Fruit fly (Drosophila melanogaster) Kc167 (cell line): ENCODE measurements around the gene ckd.

Source experiments
- Myc ChIP-seq: fragments of >200 bp; optimal IDR thresholded peaks from 2 replicates; lab custom pipeline; 2017; ENCODE audit warnings: missing external identifiers
- Sin3A ChIP-seq: fragments of >200 bp; optimal IDR thresholded peaks from 2 replicates; lab custom pipeline; 2018; ENCODE audit warnings: missing external identifiers
- h ChIP-seq: fragments of >200 bp; optimal IDR thresholded peaks from 3 replicates; lab custom pipeline; 2018; ENCODE audit warnings: missing external identifiers
- insv ChIP-seq: fragments of >200 bp; optimal IDR thresholded peaks from 3 replicates; lab custom pipeline; 2018; ENCODE audit warnings: missing external identifiers
- psq ChIP-seq: fragments of >200 bp; optimal IDR thresholded peaks from 2 replicates; lab custom pipeline; 2017; ENCODE audit warnings: missing external identifiers
- ttk ChIP-seq: sonication (Bioruptor generic); optimal IDR thresholded peaks from 2 replicates; lab custom pipeline; 2017; ENCODE audit warnings: missing external identifiers

Gene ckd

DNA sequence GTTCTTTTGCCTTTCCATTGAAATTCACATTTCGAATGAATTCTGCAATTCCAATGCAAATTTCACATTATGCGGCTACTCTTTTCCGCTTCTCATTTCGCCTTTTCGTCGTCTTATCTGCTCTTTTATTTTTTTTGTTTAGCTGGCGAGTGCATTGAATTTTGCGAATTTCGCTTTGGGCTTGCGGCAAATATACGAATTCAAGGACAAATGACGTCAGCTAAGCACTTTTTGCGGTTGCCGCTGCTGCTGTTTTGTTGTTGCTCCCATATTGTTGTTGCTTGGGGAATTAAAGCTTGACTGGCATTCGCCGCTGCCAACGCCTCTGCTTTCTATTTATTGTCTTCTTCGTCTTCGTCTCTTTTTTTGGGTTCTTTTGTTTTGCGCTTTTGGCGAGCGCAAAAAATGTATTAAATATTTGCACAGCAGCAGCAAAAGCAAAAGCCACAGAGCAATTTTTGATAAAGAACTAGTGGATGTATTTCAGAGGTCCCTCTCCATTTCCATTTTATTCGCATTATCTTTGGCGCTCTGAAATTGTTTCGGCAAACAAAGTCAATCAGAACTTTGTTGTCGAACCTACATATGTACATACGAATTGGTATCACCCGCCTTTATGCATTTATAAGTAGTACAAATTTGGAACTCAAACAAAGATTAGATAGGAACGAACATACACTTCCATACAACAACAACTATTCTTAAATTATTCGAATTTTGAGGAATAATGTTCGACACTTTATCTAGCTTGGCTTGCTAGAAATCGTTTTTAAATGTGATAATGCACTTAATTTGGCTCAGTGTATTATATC lies 17.7 kb upstream of the ckd start:
- TF ChIP-seq insv (lab: Kevin White, UChicago) (no peak), psq (lab: Kevin White, UChicago) (no peak), Sin3A (lab: Kevin White, UChicago) (no peak), Myc (lab: Kevin White, UChicago) (no peak), h (no peak), ttk (lab: Kevin White, UChicago) (no peak)

DNA sequence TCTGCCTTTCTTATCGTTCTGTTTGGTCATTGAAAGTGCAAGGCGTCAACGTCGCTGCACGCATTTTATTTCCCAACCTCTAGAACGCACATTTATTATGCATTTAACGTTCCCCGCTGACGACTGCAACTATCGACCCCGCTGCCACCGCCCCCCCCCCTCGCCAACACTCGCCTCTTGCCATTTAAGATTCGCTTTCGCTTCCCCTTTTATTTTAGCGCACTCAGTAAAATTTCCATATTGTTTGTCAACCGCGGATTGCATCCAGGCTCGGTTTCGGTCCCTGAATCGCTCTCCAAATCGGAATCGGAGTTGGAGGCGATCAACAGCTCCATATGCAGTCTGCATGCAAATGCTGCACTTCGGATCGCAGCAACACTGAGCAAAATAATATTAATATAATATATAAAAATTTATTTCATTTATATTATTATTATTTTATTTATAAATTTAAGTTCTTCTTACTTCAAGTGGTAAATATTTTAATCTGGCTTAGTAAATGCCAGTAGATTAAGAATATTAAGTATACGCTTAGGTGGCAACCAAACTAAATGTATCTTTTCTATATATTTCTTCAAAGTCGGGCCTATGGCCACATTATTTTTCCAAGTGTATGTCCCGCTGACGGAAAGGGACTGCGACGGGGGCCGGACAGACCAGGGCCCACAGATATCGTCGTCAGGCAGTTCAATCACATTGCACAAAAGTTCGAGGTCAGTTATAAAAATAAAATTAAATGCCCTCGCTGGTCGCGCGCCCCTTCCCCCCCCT lies 16.9 kb upstream of the ckd start:
- TF ChIP-seq psq (lab: Kevin White, UChicago) (no peak), h (no peak), Myc (lab: Kevin White, UChicago) (no peak), Sin3A (lab: Kevin White, UChicago) (no peak), ttk (lab: Kevin White, UChicago) (no peak)

- TF ChIP-seq psq (lab: Kevin White, UChicago) (no peak), Sin3A (lab: Kevin White, UChicago) (no peak), ttk (lab: Kevin White, UChicago) (no peak), Myc (lab: Kevin White, UChicago) (no peak), h (no peak), insv (lab: Kevin White, UChicago) (no peak)
Observed at dm6 chr3L:3241368-3241640, 16.4 kb upstream of the ckd start.

DNA sequence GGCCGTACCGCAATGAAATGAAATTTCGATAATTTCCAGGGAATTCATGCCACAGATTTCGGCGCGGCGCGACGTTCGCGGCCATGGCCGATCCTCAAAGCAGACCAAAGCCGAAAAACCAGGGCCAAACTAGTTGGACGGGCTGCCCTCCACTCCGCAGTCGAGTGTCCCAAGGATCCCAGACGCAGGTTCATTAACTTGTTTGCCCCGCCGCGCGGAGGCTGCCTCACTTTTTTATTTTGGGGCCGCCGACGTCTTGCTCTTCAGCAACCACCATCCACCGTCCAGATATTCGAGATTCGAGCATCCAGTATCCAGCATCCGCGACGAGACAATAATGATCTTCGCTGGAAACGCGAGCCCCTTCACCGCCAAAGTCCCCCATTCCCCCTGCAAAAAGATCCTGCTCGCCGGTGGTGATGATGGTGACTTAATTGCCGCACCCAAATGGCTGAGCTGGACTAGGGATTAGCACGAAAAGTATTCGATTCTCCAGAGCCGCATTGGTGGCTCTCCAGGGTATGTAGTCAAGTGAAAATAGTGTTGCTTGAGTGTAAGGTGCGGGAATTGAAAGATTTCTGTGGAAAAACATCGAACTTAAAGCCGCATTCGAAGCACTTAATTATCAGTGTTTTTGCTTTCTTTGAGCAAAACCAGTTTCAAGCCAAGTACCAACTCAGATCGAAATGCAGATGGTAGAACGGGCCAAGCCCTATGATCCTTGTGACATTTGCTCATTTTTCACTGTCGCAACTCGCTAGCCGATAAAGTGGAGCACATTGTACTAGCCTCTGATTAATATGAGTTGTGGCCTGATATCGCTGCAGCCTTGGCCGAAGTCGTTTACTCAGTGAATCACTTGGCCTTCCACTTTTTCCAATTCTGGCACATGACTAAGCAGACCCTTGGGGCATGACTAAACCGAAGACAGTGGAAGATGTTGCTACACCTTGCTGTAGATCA lies 15.3 kb upstream of the ckd start:
- TF ChIP-seq Sin3A (lab: Kevin White, UChicago) (no peak), insv (lab: Kevin White, UChicago) (no peak), h (no peak)

DNA sequence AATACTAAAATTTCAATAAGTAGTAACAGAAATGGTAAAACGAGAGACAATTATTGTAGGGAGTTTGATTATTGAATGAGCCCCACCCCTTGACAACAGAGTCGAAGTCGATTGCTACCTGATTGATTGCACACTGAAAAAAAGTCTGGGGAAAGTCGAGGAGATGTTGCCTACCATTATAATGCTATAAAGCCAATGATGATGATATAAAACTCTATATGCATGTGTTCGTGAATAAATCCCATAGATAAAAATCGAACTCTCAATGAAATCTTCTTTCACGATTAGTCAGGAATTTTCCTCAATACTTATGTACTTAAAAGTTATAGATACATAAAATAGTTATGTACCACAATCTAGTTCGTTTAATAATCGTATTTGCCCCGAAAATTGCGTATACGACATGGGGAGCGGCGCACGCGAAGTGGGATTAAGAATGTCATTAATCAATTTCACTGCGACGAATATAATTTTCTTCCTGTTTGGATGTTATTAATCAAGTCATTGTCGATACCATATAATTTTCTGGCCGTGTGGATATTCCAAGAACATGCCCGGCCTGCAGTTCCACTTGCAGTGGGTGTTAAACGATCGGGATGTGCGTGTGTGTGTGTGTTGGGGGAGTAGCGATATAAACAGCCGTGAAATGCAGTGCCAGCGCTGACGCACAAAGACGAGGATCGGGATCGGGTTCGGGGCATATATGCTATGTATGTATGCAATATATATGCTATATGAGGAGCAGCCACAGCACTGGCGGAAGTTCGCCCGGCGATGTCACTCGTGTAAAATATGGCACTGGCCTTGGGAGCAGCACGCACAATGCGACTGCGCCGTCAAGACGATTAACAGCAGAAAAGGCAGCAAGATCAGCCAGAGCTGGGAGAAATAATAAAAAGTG lies 13.2 kb upstream of the ckd start, which contains the start of gene CG12078:
Gene CG12078 (minus strand): TSS at position 51 of the 901 bp plus-strand sequence.
- no peak for TF ChIP-seq h

- no peak for TF ChIP-seq ttk (lab: Kevin White, UChicago)
- TF ChIP-seq h: no peak
- no peak for TF ChIP-seq Sin3A (lab: Kevin White, UChicago)
- TF ChIP-seq psq (lab: Kevin White, UChicago): no peak
- TF ChIP-seq insv (lab: Kevin White, UChicago): no peak
- no peak for TF ChIP-seq Myc (lab: Kevin White, UChicago)
Observed at dm6 chr3L:3245189-3245588, 12.5 kb upstream of the ckd start.

DNA sequence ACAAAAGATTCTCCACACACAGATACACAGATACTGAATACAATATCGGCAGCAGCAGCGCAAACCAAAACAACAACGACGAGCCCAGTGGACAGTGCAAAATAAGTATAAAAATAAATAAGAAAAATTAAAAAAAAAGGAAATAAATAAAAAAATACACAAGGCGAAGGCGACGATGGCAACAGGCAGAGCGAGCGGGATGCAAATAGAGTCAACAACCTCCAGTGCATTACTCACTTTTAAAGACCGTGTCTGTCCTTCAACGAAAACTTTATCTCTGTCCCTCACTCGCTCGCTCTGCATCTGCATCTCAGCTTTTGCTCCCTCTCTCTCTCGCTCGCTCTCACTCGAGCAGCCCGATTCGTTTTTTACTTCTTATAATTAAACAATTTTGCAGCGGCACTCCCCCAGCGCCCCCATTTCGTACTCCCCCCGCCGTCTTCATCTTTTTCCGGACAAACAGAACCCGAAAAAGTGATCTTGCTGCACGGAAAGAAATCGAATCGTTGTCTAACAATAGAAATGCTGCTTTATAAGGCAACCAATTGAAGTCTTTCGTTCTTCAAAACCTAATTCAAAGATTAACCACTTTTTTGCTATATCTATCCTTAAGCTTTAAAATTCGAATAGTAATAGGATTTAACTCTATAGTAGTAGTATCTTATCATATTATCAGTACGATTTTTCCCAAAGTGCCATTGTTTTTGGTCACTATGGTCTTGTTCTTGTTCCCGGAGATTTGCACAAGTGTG lies 11.1 kb upstream of the ckd start:
- TF ChIP-seq Sin3A (lab: Kevin White, UChicago) (no peak), Myc (lab: Kevin White, UChicago) (no peak), psq (lab: Kevin White, UChicago) (no peak), h (no peak), ttk (lab: Kevin White, UChicago) (no peak), insv (lab: Kevin White, UChicago) (no peak)

DNA sequence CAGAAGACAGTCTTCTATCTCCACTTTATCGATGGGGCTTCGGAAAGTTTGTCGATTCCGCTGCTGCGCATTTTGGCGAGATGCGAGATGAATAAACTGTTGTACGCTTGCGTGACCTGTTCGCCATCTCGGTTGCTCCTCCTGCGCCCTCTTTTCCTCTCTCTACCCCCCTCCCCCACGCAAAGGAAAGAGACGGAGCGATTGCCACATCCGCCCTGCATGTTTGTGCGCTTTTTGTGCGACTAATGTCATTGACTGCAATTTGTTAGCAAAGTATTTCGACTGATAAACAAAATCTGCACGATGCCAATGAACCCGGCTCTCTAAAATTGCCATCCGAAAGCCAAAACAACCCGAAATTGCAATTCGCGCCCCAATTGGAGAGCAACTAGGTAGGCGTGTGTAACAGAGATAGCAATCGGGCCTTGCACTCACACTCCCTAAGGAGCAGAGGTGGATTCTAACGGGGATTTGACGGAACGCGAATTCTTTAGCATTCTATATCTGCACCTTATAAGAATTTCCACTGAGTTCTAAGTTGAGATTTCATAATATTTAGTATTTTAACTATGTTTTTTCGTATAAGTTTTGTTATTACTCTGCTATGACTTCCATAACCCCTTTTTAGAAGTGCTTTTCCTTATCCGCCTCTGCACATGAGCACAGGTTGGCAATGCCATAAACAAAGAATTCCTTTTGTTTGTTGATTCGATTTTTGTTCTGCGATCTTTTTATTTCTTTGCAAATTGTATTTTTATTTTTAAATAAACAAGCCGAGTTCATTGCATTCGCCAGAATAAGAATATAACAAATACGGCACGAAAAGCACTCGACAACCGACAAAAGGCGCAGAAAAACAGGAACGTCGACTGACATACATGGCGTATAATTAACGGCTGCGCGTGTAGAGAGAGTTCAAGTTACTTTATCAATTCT lies 10.3 kb upstream of the ckd start, which contains the start of gene CG43389:
Gene CG43389 (plus strand): TSS at position 886 of the 936 bp plus-strand sequence.
- TF ChIP-seq Sin3A (lab: Kevin White, UChicago): no peak
- no peak for TF ChIP-seq h
- TF ChIP-seq psq (lab: Kevin White, UChicago): no peak
- no peak for TF ChIP-seq Myc (lab: Kevin White, UChicago)
- TF ChIP-seq insv (lab: Kevin White, UChicago): no peak
- no peak for TF ChIP-seq ttk (lab: Kevin White, UChicago)
